Fruit fly (Drosophila melanogaster) whole organism, pupa: ENCODE data around the gene HDAC11.

Experiments
- CG10348 ChIP-seq: fragments of 200-800 bp; sonication (Bioruptor generic); IDR thresholded peaks from 2 replicates; pipeline ENCODE4 v1.3.6; 2022; ENCODE audit warnings: missing biosample characterization, missing genetic modification characterization
- CG12605 ChIP-seq: fragments of 200-800 bp; sonication (Bioruptor generic); IDR thresholded peaks from 2 replicates; pipeline ENCODE4 v1.3.6; 2022; ENCODE audit warnings: missing biosample characterization, missing genetic modification characterization
- CG13204 ChIP-seq: fragments of 200-800 bp; sonication (Bioruptor generic); optimal IDR thresholded peaks from 2 replicates; lab custom pipeline; 2018; ENCODE audit warnings: missing biosample characterization, mild to moderate bottlenecking, missing genetic modification characterization, moderate library complexity
- CG14655 ChIP-seq: fragments of 200-800 bp; sonication (Bioruptor generic); optimal IDR thresholded peaks from 3 replicates; lab custom pipeline; 2017; ENCODE audit warnings: mild to moderate bottlenecking, missing biosample characterization, missing genetic modification reagents, missing genetic modification characterization
- CG15710 ChIP-seq: fragments of 200-800 bp; sonication (Bioruptor generic); optimal IDR thresholded peaks from 2 replicates; lab custom pipeline; 2018; ENCODE audit warnings: missing biosample characterization, mild to moderate bottlenecking, missing genetic modification characterization, moderate library complexity
- CG17806 ChIP-seq: fragments of 200-800 bp; sonication (Bioruptor generic); optimal IDR thresholded peaks from 2 replicates; lab custom pipeline; 2018; ENCODE audit warnings: missing biosample characterization, mild to moderate bottlenecking, missing genetic modification characterization, moderate library complexity
- CG32121 ChIP-seq: fragments of 200-800 bp; sonication (Bioruptor generic); IDR thresholded peaks from 2 replicates; pipeline ENCODE4 v1.3.6; 2022; ENCODE audit warnings: missing biosample characterization, missing genetic modification characterization
- CG34367 ChIP-seq: fragments of 200-800 bp; sonication (Bioruptor generic); optimal IDR thresholded peaks from 2 replicates; lab custom pipeline; 2018; ENCODE audit warnings: missing biosample characterization, mild to moderate bottlenecking, missing genetic modification characterization
- CG4496 ChIP-seq: fragments of 200-800 bp; sonication (Bioruptor generic); IDR thresholded peaks from 3 replicates; pipeline ENCODE4 v1.3.6; 2022; ENCODE audit warnings: missing biosample characterization, missing genetic modification characterization
- CG8159 ChIP-seq: fragments of 200-800 bp; sonication (Bioruptor generic); optimal IDR thresholded peaks from 3 replicates; lab custom pipeline; 2018; ENCODE audit warnings: missing biosample characterization, mild to moderate bottlenecking, missing genetic modification characterization, moderate library complexity
- CG8301 ChIP-seq: fragments of 200-800 bp; sonication (Bioruptor generic); optimal IDR thresholded peaks from 2 replicates; lab custom pipeline; 2018; ENCODE audit warnings: missing biosample characterization, mild to moderate bottlenecking, missing genetic modification characterization
- CG9948 ChIP-seq: fragments of 200-800 bp; sonication (Bioruptor generic); optimal IDR thresholded peaks from 2 replicates; lab custom pipeline; 2018; ENCODE audit warnings: missing biosample characterization, mild to moderate bottlenecking, missing genetic modification characterization, moderate library complexity
- D1 ChIP-seq: fragments of 200-800 bp; sonication (Bioruptor generic); optimal IDR thresholded peaks from 2 replicates; lab custom pipeline; 2018; ENCODE audit warnings: missing biosample characterization, mild to moderate bottlenecking, missing genetic modification characterization, moderate library complexity
- EcR ChIP-seq: fragments of 200-800 bp; sonication (Bioruptor generic); optimal IDR thresholded peaks from 3 replicates; lab custom pipeline; 2019; ENCODE audit warnings: missing biosample characterization, missing genetic modification characterization, mild to moderate bottlenecking, moderate library complexity, missing genetic modification reagents
- Ets98B ChIP-seq: fragments of 200-800 bp; sonication (Bioruptor generic); IDR thresholded peaks from 2 replicates; pipeline ENCODE4 v1.3.6; 2022; ENCODE audit warnings: missing biosample characterization, missing genetic modification characterization
- Pif1A ChIP-seq: fragments of 200-800 bp; sonication (Bioruptor generic); optimal IDR thresholded peaks from 3 replicates; lab custom pipeline; 2016; ENCODE audit warnings: missing biosample characterization, missing genetic modification characterization
- Pif1B ChIP-seq: fragments of 200-800 bp; sonication (Bioruptor generic); optimal IDR thresholded peaks from 3 replicates; lab custom pipeline; 2016; ENCODE audit warnings: missing biosample characterization, missing genetic modification characterization
- Snoo ChIP-seq: fragments of 200-800 bp; sonication (Bioruptor generic); optimal IDR thresholded peaks from 3 replicates; lab custom pipeline; 2017; ENCODE audit warnings: missing biosample characterization, mild to moderate bottlenecking, missing genetic modification characterization, inconsistent platforms
- fd96Ca ChIP-seq: fragments of 200-800 bp; sonication (Bioruptor generic); IDR thresholded peaks from 3 replicates; pipeline ENCODE4 v1.3.6; 2022; ENCODE audit warnings: missing biosample characterization, missing genetic modification characterization
- gl ChIP-seq: fragments of 200-800 bp; sonication (Bioruptor generic); optimal IDR thresholded peaks from 2 replicates; lab custom pipeline; 2018; ENCODE audit warnings: missing biosample characterization, mild to moderate bottlenecking, missing genetic modification characterization
- rn ChIP-seq: fragments of 200-800 bp; sonication (Bioruptor generic); IDR thresholded peaks from 2 replicates; pipeline ENCODE4 v1.3.6; 2022; ENCODE audit warnings: missing biosample characterization, missing genetic modification characterization

The HDAC11 gene

DNA sequence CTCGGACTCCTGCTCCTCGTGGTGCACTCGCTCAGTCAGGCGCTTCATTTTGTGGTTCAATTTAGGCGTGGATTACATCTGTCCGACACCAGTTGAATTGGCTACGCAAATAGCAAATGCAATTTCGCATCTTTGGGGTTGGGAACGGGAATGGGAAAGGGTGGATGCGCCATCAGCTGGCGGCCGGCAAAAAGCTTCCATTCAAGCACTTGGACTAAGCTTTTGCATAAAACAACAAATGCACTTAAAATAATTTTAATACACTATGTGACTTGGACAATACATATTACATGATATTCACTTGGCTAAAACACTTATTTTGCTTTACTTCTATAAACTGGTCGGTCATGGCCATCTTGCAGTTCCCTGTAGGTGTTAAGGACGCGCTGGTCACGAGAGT lies at the start of gene HDAC11:
Gene HDAC11, minus strand, starts transcription at position 101 of the 400 bp plus-strand sequence.
- TF ChIP-seq Pif1A (GFP tag; lab: Kevin White, UChicago) = no peak
- no peak for TF ChIP-seq EcR (GFP tag; lab: Kevin White, UChicago)
- no peak for TF ChIP-seq Snoo
- no peak for TF ChIP-seq gl (tag; lab: Kevin White, UChicago)
- no peak for TF ChIP-seq Pif1B (GFP tag; lab: Kevin White, UChicago)
- no peak for TF ChIP-seq Ets98B (GFP tag; lab: Robert Waterston, UW)
- 0 out of 2 replicates have a peak, but pooled peaks have one; percentile 27 for TF ChIP-seq CG32121
- TF ChIP-seq CG15710 (tag; lab: Kevin White, UChicago) = no peak

DNA sequence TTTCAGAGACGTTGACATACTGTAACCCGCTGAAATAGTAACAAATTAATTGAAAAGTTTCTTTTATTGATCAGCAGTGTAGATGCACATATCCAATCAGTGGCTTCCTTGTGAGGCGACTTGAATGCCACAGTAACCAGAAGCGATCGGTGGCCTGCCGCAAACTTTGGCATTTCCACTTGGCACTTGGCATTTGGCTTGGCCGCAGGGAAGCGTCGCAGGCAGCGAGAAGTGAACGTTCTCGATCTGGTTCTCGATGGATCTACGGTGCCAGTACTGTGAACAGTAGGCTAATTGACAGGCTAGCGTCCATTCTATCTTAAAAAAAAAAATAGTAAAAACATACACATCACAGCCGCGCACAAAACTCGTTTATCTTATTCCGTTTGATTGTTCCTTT lies 44.8 kb upstream of the HDAC11 start, which contains the start of gene CG10845:
Gene CG10845, plus strand, starts transcription at position 301 of the 400 bp plus-strand sequence.
- TF ChIP-seq Snoo (no peak), CG32121 (no peak), CG10348 (GFP tag; lab: Robert Waterston, UW) (no peak), CG12605 (GFP tag; lab: Robert Waterston, UW) (no peak), Pif1B (GFP tag; lab: Kevin White, UChicago) (no peak), CG17806 (tag; lab: Kevin White, UChicago) (no peak), CG8159 (tag; lab: Kevin White, UChicago) (no peak), CG34367 (no peak), D1 (tag; lab: Kevin White, UChicago) (no peak), EcR (GFP tag; lab: Kevin White, UChicago) (no peak), CG15710 (tag; lab: Kevin White, UChicago) (no peak)

DNA sequence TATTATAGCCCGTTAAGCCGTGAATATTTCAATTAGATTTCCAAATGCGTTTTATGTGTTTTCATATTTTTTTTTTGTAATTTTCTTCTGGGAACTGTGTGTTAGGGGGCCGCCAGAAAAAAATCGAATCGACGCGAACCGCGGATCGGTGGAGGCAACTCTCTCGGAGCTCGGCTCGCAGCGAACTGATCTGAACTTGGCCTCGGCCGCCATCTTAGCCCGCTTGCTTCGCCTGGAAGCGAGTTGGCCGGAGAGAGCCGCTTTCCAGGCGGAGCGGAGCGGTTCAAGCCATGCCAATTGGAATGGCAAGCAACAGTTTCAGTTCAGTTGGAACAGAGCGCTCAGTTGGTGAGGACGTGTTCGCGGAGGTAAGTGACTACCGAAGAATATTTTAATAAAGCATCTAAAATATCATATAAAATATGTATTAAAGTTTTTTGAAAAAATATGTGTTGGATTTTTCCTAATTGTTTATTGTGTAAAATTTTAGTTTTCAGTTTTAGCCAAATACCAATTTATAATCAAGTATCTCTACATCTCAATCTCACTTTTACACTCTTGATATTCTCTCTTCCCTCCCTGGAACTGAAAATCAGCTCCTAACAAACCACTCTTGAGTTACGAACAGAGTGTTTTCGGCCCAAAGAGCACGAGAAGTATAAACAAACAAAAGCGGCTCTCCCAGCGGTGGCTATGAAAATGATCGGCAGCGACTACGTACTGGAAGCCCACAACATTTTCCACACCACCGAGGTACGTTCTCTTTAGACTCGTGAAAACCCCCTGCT lies 38.6 kb upstream of the HDAC11 start, which contains the start of the genes CG31121 and CG11069:
Gene CG31121, minus strand, starts transcription at position 187 of the 788 bp plus-strand sequence.
Gene CG11069, plus strand, starts transcription at position 324 of the 788 bp plus-strand sequence.
- TF ChIP-seq CG10348 (GFP tag; lab: Robert Waterston, UW) = no peak
- TF ChIP-seq fd96Ca = 0 out of 3 replicates have a peak, but pooled peaks have one; percentile 48
- TF ChIP-seq EcR (GFP tag; lab: Kevin White, UChicago) = peak; percentile 46
- peak; percentile 41; the same call in 1 of the 2 replicates for TF ChIP-seq Ets98B (GFP tag; lab: Robert Waterston, UW)
- peak; percentile 19 for TF ChIP-seq CG13204 (GFP tag; lab: Kevin White, UChicago)
- TF ChIP-seq CG8159 (tag; lab: Kevin White, UChicago) = no peak
- TF ChIP-seq, all 21 proteins: peak for 4

- TF ChIP-seq Pif1B (GFP tag; lab: Kevin White, UChicago) (peak; percentile 76), Snoo (peak; percentile 82), CG13204 (GFP tag; lab: Kevin White, UChicago) (peak; percentile 51), CG8159 (tag; lab: Kevin White, UChicago) (peak; percentile 96), CG10348 (GFP tag; lab: Robert Waterston, UW) (peak; percentile 23; the same call in 1 of the 2 replicates), fd96Ca (0 out of 3 replicates have a peak, but pooled peaks have one; percentile 12), Ets98B (GFP tag; lab: Robert Waterston, UW) (peak; percentile 61), gl (tag; lab: Kevin White, UChicago) (peak; percentile 74), CG9948 (tag; lab: Kevin White, UChicago) (peak; percentile 95), D1 (tag; lab: Kevin White, UChicago) (peak; percentile 98), rn (GFP tag; lab: Robert Waterston, UW) (peak; percentile 64; the same call in 1 of the 2 replicates), CG14655 (GFP tag; lab: Kevin White, UChicago) (peak; percentile 96), CG8301 (tag; lab: Kevin White, UChicago) (peak; percentile 94), CG32121 (peak; percentile 88), EcR (GFP tag; lab: Kevin White, UChicago) (peak; percentile 79), CG17806 (tag; lab: Kevin White, UChicago) (peak; percentile 95), CG15710 (tag; lab: Kevin White, UChicago) (peak; percentile 91), CG34367 (peak; percentile 83), CG12605 (GFP tag; lab: Robert Waterston, UW) (peak; percentile 56), Pif1A (GFP tag; lab: Kevin White, UChicago) (peak; percentile 70), CG4496 (GFP tag; lab: Robert Waterston, UW) (peak; percentile 79)
Measured at dm6 chr3R:24893320-24893955, 37.4 kb upstream of the HDAC11 start.

dm6 chr3R:24890919-24891318 lies 34.9 kb upstream of the HDAC11 start:
- TF ChIP-seq Ets98B (GFP tag; lab: Robert Waterston, UW) (peak; percentile 39), Pif1A (GFP tag; lab: Kevin White, UChicago) (peak; percentile 3), D1 (tag; lab: Kevin White, UChicago) (no peak), CG17806 (tag; lab: Kevin White, UChicago) (no peak), fd96Ca (peak; percentile 50; the same call in 1 of the 3 replicates), CG14655 (GFP tag; lab: Kevin White, UChicago) (peak; percentile 45), CG8301 (tag; lab: Kevin White, UChicago) (peak; percentile 51), CG4496 (GFP tag; lab: Robert Waterston, UW) (no peak), CG10348 (GFP tag; lab: Robert Waterston, UW) (no peak)
